Worm (Caenorhabditis elegans): ENCODE data around the gene asm-2.

The asm-2 gene

DNA sequence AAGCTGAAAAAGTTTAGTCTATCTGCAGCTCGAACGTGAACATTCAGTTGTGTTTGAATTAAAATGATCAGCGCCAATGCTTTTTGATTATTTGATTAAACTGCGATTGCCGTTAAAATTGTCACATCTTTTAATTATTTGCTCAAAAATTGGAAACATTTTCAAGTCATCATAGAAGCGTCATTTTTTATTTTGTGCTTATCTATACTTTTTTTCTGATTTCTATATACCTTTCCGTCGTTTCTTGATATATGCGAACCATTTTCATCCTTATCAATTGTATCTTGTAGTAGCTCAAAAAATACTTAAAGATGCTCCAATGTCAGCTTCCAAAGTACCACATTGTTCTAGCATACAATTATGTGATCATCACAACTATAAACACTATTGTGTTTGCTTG is 27.2 kb upstream of the asm-2 start:
- TF ChIP-seq fos-1 (tag; optimal IDR thresholded peaks at IDR 0.05) (peak; percentile 50), Y55F3AM.14 (GFP tag; optimal IDR thresholded peaks at IDR 0.05) (no peak)

DNA sequence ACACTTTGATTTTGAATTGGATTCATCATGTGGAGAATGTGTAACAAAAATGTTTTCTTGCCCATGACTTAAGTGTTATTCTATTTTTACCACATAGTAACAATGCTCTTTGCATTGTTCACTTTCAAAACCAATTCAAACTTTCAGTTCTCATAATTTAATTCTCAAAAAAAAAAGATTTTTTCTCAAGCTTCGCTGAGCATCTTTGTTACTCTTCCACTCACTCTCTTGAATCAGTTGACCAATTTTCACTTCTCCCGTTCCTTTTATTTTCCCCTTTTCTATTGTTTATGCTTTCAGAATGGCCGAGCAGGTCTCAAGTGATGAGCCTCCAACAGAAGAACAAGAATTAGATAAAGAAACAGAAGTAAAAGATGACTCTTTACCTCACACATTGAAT is 22.1 kb upstream of the asm-2 start, which contains the start of gene oct-2:
TSS of gene oct-2 (plus strand) at position 301 of the 400 bp plus-strand sequence.
- TF ChIP-seq snpc-4 (tag; optimal IDR thresholded peaks at IDR 0.05), result no peak
- no peak for TF ChIP-seq nhr-25 (tag; optimal IDR thresholded peaks at IDR 0.05)
- no peak for TF ChIP-seq lin-11 (tag; optimal IDR thresholded peaks at IDR 0.05)
- TF ChIP-seq nhr-23 (tag; optimal IDR thresholded peaks at IDR 0.05), result no peak
- no peak for TF ChIP-seq nhr-12 (tag; optimal IDR thresholded peaks at IDR 0.05)
- TF ChIP-seq aly-2 (tag; optimal IDR thresholded peaks at IDR 0.05), result no peak
- no peak for TF ChIP-seq nhr-237 (tag; optimal IDR thresholded peaks at IDR 0.05)
- no peak for TF ChIP-seq nhr-6 (tag; optimal IDR thresholded peaks at IDR 0.05)
- no peak for TF ChIP-seq dmd-4 (tag; optimal IDR thresholded peaks at IDR 0.05)
- TF ChIP-seq nhr-77 (tag; optimal IDR thresholded peaks at IDR 0.05), result no peak

ce11 chrX:11345471-11345870 is 21.4 kb upstream of the asm-2 start:
- TF ChIP-seq sma-9 (GFP tag; optimal IDR thresholded peaks at IDR 0.05) (peak; percentile 9), sma-9 (tag; optimal IDR thresholded peaks at IDR 0.05) (no peak), nhr-11 (tag; optimal IDR thresholded peaks at IDR 0.05) (no peak)

ce11 chrX:11344899-11345298 is 20.8 kb upstream of the asm-2 start:
- TF ChIP-seq blmp-1 (tag; optimal IDR thresholded peaks at IDR 0.05; ENCODE audit: insufficient read depth) (no peak), fos-1 (tag; optimal IDR thresholded peaks at IDR 0.05) (peak; percentile 27), F13H6.1 (tag; optimal IDR thresholded peaks at IDR 0.05) (peak; percentile 8), nhr-129 (tag; optimal IDR thresholded peaks at IDR 0.05) (peak; percentile 52)

ce11 chrX:11340478-11340877 is 16.4 kb upstream of the asm-2 start:
- TF ChIP-seq alr-1 (tag; optimal IDR thresholded peaks at IDR 0.05), result no peak
- TF ChIP-seq crh-2 (tag; optimal IDR thresholded peaks at IDR 0.05), result peak; percentile 64

- TF ChIP-seq ceh-16 (tag; optimal IDR thresholded peaks at IDR 0.05) (peak; percentile 21), crh-2 (tag; optimal IDR thresholded peaks at IDR 0.05) (peak; percentile 27), Y55F3AM.14 (GFP tag; optimal IDR thresholded peaks at IDR 0.05) (peak; percentile 11), nhr-6 (tag; optimal IDR thresholded peaks at IDR 0.05) (peak; percentile 40), C34F6.9 (tag; optimal IDR thresholded peaks at IDR 0.05) (peak; percentile 47), fos-1 (tag; optimal IDR thresholded peaks at IDR 0.05) (peak; percentile 24), F13H6.1 (tag; optimal IDR thresholded peaks at IDR 0.05) (peak; percentile 13), alr-1 (tag; optimal IDR thresholded peaks at IDR 0.05) (no peak), dmd-4 (tag; optimal IDR thresholded peaks at IDR 0.05) (no peak), nhr-129 (tag; optimal IDR thresholded peaks at IDR 0.05) (peak; percentile 75), unc-62 (GFP tag; optimal IDR thresholded peaks at IDR 0.05) (no peak), mdl-1 (tag; optimal IDR thresholded peaks at IDR 0.05) (no peak), blmp-1 (tag; optimal IDR thresholded peaks at IDR 0.05; ENCODE audit: insufficient read depth) (peak; percentile 9), ceh-82 (tag; optimal IDR thresholded peaks at IDR 0.05) (no peak), unc-55 (GFP tag; optimal IDR thresholded peaks at IDR 0.05) (peak; percentile 29), sem-4 (tag; optimal IDR thresholded peaks at IDR 0.05) (peak; percentile 1), sma-9 (GFP tag; optimal IDR thresholded peaks at IDR 0.05) (peak; percentile 18), sma-9 (tag; optimal IDR thresholded peaks at IDR 0.05) (no peak), gmeb-1 (tag; optimal IDR thresholded peaks at IDR 0.05) (peak; percentile 9), egl-27 (tag; optimal IDR thresholded peaks at IDR 0.05) (no peak), nhr-21 (tag; optimal IDR thresholded peaks at IDR 0.05) (no peak)
These were observed 15.4 kb upstream of the asm-2 start, which contains the start of gene aco-1 for ce11 chrX:11339375-11339924. Gene aco-1 (plus strand): TSS chrX:11339874.

DNA sequence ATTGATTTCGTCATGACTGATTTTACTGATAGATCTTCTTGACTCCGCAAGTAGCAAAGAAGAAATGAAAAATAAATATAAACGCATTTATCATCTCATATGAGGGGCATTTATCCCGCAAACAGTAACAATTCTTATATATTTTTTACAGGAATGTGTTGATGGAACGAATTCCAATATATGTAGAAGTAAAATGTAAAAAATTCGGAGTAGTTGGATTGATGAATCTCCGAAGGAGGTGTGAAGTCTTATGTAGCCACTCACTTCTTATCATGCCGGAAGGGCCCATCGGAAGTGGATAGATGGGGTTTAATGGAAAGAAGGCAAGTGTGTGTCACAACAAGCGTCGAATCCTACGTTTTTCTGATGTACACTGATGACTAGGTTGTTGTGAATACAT is 13.7 kb upstream of the asm-2 start, which contains the start of gene gcy-9:
TSS of gene gcy-9 (minus strand) at position 101 of the 400 bp plus-strand sequence.
- TF ChIP-seq ztf-11 (tag; optimal IDR thresholded peaks at IDR 0.05) (no peak), nhr-11 (tag; optimal IDR thresholded peaks at IDR 0.05) (no peak), F13H6.1 (tag; optimal IDR thresholded peaks at IDR 0.05) (no peak), unc-62 (GFP tag; optimal IDR thresholded peaks at IDR 0.05) (no peak), Y55F3AM.14 (GFP tag; optimal IDR thresholded peaks at IDR 0.05) (no peak), R02D3.7 (tag; optimal IDR thresholded peaks at IDR 0.05) (no peak), lin-11 (tag; optimal IDR thresholded peaks at IDR 0.05) (no peak), nhr-129 (tag; optimal IDR thresholded peaks at IDR 0.05) (no peak), mbf-1 (tag; optimal IDR thresholded peaks at IDR 0.05) (no peak), ama-1 (optimal IDR thresholded peaks at IDR 0.05) (no peak), ceh-16 (tag; optimal IDR thresholded peaks at IDR 0.05) (no peak), unc-39 (tag; optimal IDR thresholded peaks at IDR 0.05) (no peak), ceh-82 (tag; optimal IDR thresholded peaks at IDR 0.05) (no peak), lin-39 (tag; optimal IDR thresholded peaks at IDR 0.05) (no peak), sem-4 (tag; optimal IDR thresholded peaks at IDR 0.05) (no peak), mab-5 (tag; optimal IDR thresholded peaks at IDR 0.05) (no peak), nhr-23 (tag; optimal IDR thresholded peaks at IDR 0.05) (no peak), unc-55 (GFP tag; optimal IDR thresholded peaks at IDR 0.05) (no peak)
